Worm (Caenorhabditis elegans): ENCODE results near the gene athp-2.

The athp-2 gene

ce11 chrII:4316011-4316410 lies 24.0 kb upstream of the athp-2 start, which contains the start of gene srw-40:
Gene srw-40, minus strand, starts transcription at chrII:4316111.
- TF ChIP-seq ama-1 (optimal IDR thresholded peaks at IDR 0.05) (no peak), lin-15B (tag; optimal IDR thresholded peaks at IDR 0.05) (no peak), fkh-2 (tag; optimal IDR thresholded peaks at IDR 0.05) (no peak), mdl-1 (tag; optimal IDR thresholded peaks at IDR 0.05) (no peak), mml-1 (tag; optimal IDR thresholded peaks at IDR 0.05) (no peak)

- no peak for TF ChIP-seq nhr-237 (tag; optimal IDR thresholded peaks at IDR 0.05)
Measured at ce11 chrII:4319537-4320019, 20.4 kb upstream of the athp-2 start, which contains the start of gene Y52E8A.6. Gene Y52E8A.6, minus strand, starts transcription at chrII:4319969.

- no peak for TF ChIP-seq nhr-28 (tag; optimal IDR thresholded peaks at IDR 0.05)
- TF ChIP-seq hmg-11 (tag; optimal IDR thresholded peaks at IDR 0.05) = no peak
- no peak for TF ChIP-seq nhr-67 (tag; optimal IDR thresholded peaks at IDR 0.05)
- no peak for TF ChIP-seq ceh-28 (tag; optimal IDR thresholded peaks at IDR 0.05)
Measured at ce11 chrII:4320455-4320854, 19.5 kb upstream of the athp-2 start, which contains the start of gene Y52E8A.2. Gene Y52E8A.2, plus strand, starts transcription at chrII:4320836.

- TF ChIP-seq elt-1 (tag; optimal IDR thresholded peaks at IDR 0.05) (no peak), elt-3 (tag; optimal IDR thresholded peaks at IDR 0.05) (no peak), R02D3.7 (tag; optimal IDR thresholded peaks at IDR 0.05) (no peak), eor-1 (tag; optimal IDR thresholded peaks at IDR 0.05) (no peak), mdl-1 (tag; optimal IDR thresholded peaks at IDR 0.05) (no peak), lin-15B (tag; optimal IDR thresholded peaks at IDR 0.05) (no peak), zag-1 (tag; optimal IDR thresholded peaks at IDR 0.05) (no peak), fkh-2 (tag; optimal IDR thresholded peaks at IDR 0.05) (no peak)
Measured at ce11 chrII:4321766-4322165, 18.2 kb upstream of the athp-2 start, which contains the start of gene Y52E8A.1. Gene Y52E8A.1, plus strand, starts transcription at chrII:4322066.

ce11 chrII:4322871-4323270 lies 17.1 kb upstream of the athp-2 start, which contains the start of gene H20J04.6:
Gene H20J04.6, plus strand, starts transcription at chrII:4323256.
- peak; percentile 43 for TF ChIP-seq nfya-1 (tag; optimal IDR thresholded peaks at IDR 0.05; ENCODE audit: insufficient read depth)
- TF ChIP-seq eor-1 (tag; optimal IDR thresholded peaks at IDR 0.05) = no peak
- TF ChIP-seq pha-4 (tag; optimal IDR thresholded peaks at IDR 0.05) = peak; percentile 63
- TF ChIP-seq hmg-11 (tag; optimal IDR thresholded peaks at IDR 0.05) = peak; percentile 85
- peak; percentile 9 for TF ChIP-seq nhr-23 (tag; optimal IDR thresholded peaks at IDR 0.05)

- no peak for TF ChIP-seq tbx-2 (tag; optimal IDR thresholded peaks at IDR 0.05)
- TF ChIP-seq sea-2 (GFP tag; optimal IDR thresholded peaks at IDR 0.05) = no peak
- no peak for TF ChIP-seq skn-1 (tag; optimal IDR thresholded peaks at IDR 0.05)
Measured at ce11 chrII:4324061-4324460, 15.9 kb upstream of the athp-2 start, which contains the start of gene mog-2. Gene mog-2, plus strand, starts transcription at chrII:4324361.

ce11 chrII:4326420-4326819 lies 13.6 kb upstream of the athp-2 start, which contains the start of gene pfd-2:
Gene pfd-2, plus strand, starts transcription at chrII:4326720.
- TF ChIP-seq elt-2 (tag; optimal IDR thresholded peaks at IDR 0.05) (no peak), ztf-11 (tag; optimal IDR thresholded peaks at IDR 0.05) (no peak), nhr-237 (tag; optimal IDR thresholded peaks at IDR 0.05) (no peak), tbx-2 (tag; optimal IDR thresholded peaks at IDR 0.05) (no peak), nhr-23 (tag; optimal IDR thresholded peaks at IDR 0.05) (no peak), ZK546.5 (tag; optimal IDR thresholded peaks at IDR 0.05) (no peak), fkh-2 (tag; optimal IDR thresholded peaks at IDR 0.05) (no peak), daf-12 (tag; optimal IDR thresholded peaks at IDR 0.05) (no peak), pqm-1 (tag; optimal IDR thresholded peaks at IDR 0.05) (no peak), ceh-82 (tag; optimal IDR thresholded peaks at IDR 0.05) (no peak)

- TF ChIP-seq ceh-28 (tag; optimal IDR thresholded peaks at IDR 0.05) (peak; percentile 10), ztf-4 (tag; optimal IDR thresholded peaks at IDR 0.05) (no peak), eor-1 (tag; optimal IDR thresholded peaks at IDR 0.05) (no peak), nhr-76 (tag; optimal IDR thresholded peaks at IDR 0.05) (no peak)
Measured at ce11 chrII:4328716-4329115, 11.3 kb upstream of the athp-2 start, which contains the start of gene H20J04.4. Gene H20J04.4, plus strand, starts transcription at chrII:4329016.
